Worm (Caenorhabditis elegans): ENCODE results near the gene mlcd-1.

DNA sequence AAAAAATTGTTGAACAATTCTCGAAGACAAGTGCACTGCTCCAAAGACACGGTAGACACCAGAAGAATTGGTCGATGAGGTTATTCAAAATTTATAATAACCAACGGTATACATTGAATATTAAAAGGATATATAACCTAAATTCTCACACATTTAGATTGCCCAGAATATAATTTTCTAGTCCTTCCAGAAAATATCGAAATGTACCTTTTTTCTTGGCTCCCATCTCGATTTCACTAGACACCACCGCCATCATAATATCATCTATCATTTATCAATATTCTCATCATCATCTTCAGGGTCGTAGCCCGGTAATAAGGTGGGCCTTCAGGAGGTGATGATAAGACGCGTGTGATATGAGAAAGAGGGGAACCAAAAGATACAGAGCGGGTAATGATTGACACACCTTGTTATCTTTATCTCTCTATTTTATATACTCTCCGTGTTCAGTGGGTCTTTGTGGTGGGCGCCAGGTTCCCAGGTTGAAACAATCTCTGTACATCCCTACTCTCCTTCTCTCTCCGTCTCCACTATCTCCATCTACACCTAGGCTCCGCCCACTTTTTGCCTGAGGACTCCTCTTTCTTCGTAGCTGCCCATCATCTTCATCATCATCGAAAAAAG, 32.3 kb upstream of the mlcd-1 start, which contains the start of gene mab-21:
- no peak for TF ChIP-seq lin-13 (GFP tag; optimal IDR thresholded peaks at IDR 0.05)
- TF ChIP-seq aha-1 (tag; optimal IDR thresholded peaks at IDR 0.05), result no peak
- no peak for TF ChIP-seq C16A3.4 (tag; optimal IDR thresholded peaks at IDR 0.05)
- no peak for TF ChIP-seq zag-1 (tag; optimal IDR thresholded peaks at IDR 0.05)
- no peak for TF ChIP-seq nhr-28 (tag; optimal IDR thresholded peaks at IDR 0.05)
- peak; percentile 47 for TF ChIP-seq rnt-1 (tag; optimal IDR thresholded peaks at IDR 0.05)
- no peak for TF ChIP-seq pag-3 (tag; optimal IDR thresholded peaks at IDR 0.05; ENCODE audit: borderline replicate concordance, insufficient read depth)
- TF ChIP-seq nhr-19 (GFP tag; conservative IDR thresholded peaks at IDR 0.05), result no peak; the same call in 1 of the 2 replicates
- no peak for TF ChIP-seq snpc-4 (tag; optimal IDR thresholded peaks at IDR 0.05)
- no peak for TF ChIP-seq lir-3 (tag; optimal IDR thresholded peaks at IDR 0.05; ENCODE audit: poor library complexity)

Measured in whole organism, L1 larva.